Fruit fly (Drosophila melanogaster): ENCODE results near the gene Dnaaf5.
A peak's percentile ranks its signal among the peaks of the same experiment; 100 is the strongest.

Dnaaf5 gene

dm6 chr3R:14373192-14373827, 11.7 kb upstream of the Dnaaf5 start (continued):
- TF ChIP-seq onecut (GFP tag; IDR thresholded peaks at IDR 0.05) (peak; percentile 86), sim (GFP tag; IDR thresholded peaks at IDR 0.05) (peak; percentile 82), aop (GFP tag; IDR thresholded peaks at IDR 0.05) (peak; percentile 91), fd3F (GFP tag; optimal IDR thresholded peaks at IDR 0.05) (peak; percentile 89), Fer3 (tag; optimal IDR thresholded peaks at IDR 0.05) (peak; percentile 74), gfzf (GFP tag; optimal IDR thresholded peaks at IDR 0.05) (no peak), CG17802 (tag; optimal IDR thresholded peaks at IDR 0.05) (peak; percentile 67), nom (GFP tag; optimal IDR thresholded peaks at IDR 0.05) (peak; percentile 70), zfh2 (GFP tag; optimal IDR thresholded peaks at IDR 0.05) (peak; percentile 87), scrt (GFP tag; optimal IDR thresholded peaks at IDR 0.05) (peak; percentile 59), H2.0 (GFP tag; IDR thresholded peaks at IDR 0.05) (peak; percentile 96), br (optimal IDR thresholded peaks at IDR 0.05) (no peak), HLH54F (GFP tag; optimal IDR thresholded peaks at IDR 0.05) (peak; percentile 94), CG14441 (GFP tag; IDR thresholded peaks at IDR 0.05) (peak; percentile 92), salm (tag; optimal IDR thresholded peaks at IDR 0.05) (peak; percentile 84), jing (GFP tag; optimal IDR thresholded peaks at IDR 0.05) (peak; percentile 96), jumu (GFP tag; optimal IDR thresholded peaks at IDR 0.05) (peak; percentile 87), abd-A (tag; optimal IDR thresholded peaks at IDR 0.05) (peak; percentile 94), CG6272 (GFP tag; IDR thresholded peaks at IDR 0.05) (peak; percentile 76), CG8944 (GFP tag; optimal IDR thresholded peaks at IDR 0.05) (peak; percentile 97), CG4820 (GFP tag; optimal IDR thresholded peaks at IDR 0.05) (peak; percentile 87), kay (GFP tag; optimal IDR thresholded peaks at IDR 0.05) (peak; percentile 69), Dad (GFP tag; optimal IDR thresholded peaks at IDR 0.05) (peak; percentile 78), kah (GFP tag; optimal IDR thresholded peaks at IDR 0.05) (peak; percentile 2), NC2α (GFP tag; optimal IDR thresholded peaks at IDR 0.05) (peak; percentile 94), CG12071 (GFP tag; optimal IDR thresholded peaks at IDR 0.05) (peak; percentile 78), CG34224 (GFP tag; IDR thresholded peaks at IDR 0.05; ENCODE audit: partially characterized antibody) (no peak), CG2199 (GFP tag; IDR thresholded peaks at IDR 0.05) (peak; percentile 99), Dref (GFP tag; IDR thresholded peaks at IDR 0.05) (no peak), CG12155 (GFP tag; optimal IDR thresholded peaks at IDR 0.05) (peak; percentile 92), CG13424 (tag; optimal IDR thresholded peaks at IDR 0.05) (peak; percentile 96), repo (GFP tag; optimal IDR thresholded peaks at IDR 0.05) (peak; percentile 82), esg (GFP tag; conservative IDR thresholded peaks at IDR 0.05) (peak; percentile 96), NK7.1 (GFP tag; optimal IDR thresholded peaks at IDR 0.05) (peak; percentile 92), CG2889 (GFP tag; IDR thresholded peaks at IDR 0.05) (peak; percentile 96), CG8388 (GFP tag; optimal IDR thresholded peaks at IDR 0.05) (peak; percentile 92), bcd (GFP tag; optimal IDR thresholded peaks at IDR 0.05) (peak; percentile 87), CG17568 (GFP tag; optimal IDR thresholded peaks at IDR 0.05) (peak; percentile 81), run (tag; optimal IDR thresholded peaks at IDR 0.05) (peak; percentile 67), CG12942 (GFP tag; optimal IDR thresholded peaks at IDR 0.05) (peak; percentile 95), Xbp1 (GFP tag; optimal IDR thresholded peaks at IDR 0.05) (peak; percentile 97), HLHmδ (GFP tag; optimal IDR thresholded peaks at IDR 0.05) (no peak), cas (GFP tag; IDR thresholded peaks at IDR 0.05) (no peak), jigr1 (GFP tag; IDR thresholded peaks at IDR 0.05) (peak; percentile 77; the same call in 2 of the 3 replicates), zf30C (GFP tag; optimal IDR thresholded peaks at IDR 0.05) (peak; percentile 78), CG4730 (GFP tag; IDR thresholded peaks at IDR 0.05) (peak; percentile 78), CG17912 (GFP tag; optimal IDR thresholded peaks at IDR 0.05) (peak; percentile 61), CG2678 (tag; optimal IDR thresholded peaks at IDR 0.05) (peak; percentile 89), row (GFP tag; IDR thresholded peaks at IDR 0.05) (peak; percentile 96), HLH4C (GFP tag; IDR thresholded peaks at IDR 0.05; ENCODE audit: partially characterized antibody) (no peak), Dip2 (GFP tag; IDR thresholded peaks at IDR 0.05) (no peak)
